Worm (Caenorhabditis elegans): ENCODE measurements around the gene F53H4.4.

DNA sequence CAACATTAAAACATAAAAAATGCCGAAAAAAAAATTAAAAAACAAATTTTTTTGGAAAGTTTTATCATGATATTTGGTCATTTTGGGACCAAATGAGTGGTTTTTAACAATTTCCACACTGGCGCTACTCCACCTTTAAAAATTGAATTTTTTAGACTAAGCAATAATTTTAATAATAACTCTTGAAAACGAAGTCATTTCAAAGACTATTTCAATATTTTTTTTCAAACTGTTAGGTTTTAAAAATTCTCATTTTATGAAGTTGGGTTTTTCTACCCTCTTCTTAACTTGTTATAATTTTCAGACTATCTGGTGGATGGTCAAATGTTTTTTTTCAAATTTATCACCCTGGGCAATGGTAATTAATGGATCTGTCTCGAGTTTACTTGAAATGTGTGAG, 44.0 kb upstream of the F53H4.4 start, which contains the start of gene Y7A5A.8:
- TF ChIP-seq cog-1 (tag; optimal IDR thresholded peaks at IDR 0.05) (no peak), med-1 (GFP tag; optimal IDR thresholded peaks at IDR 0.05; ENCODE audit: insufficient read depth) (no peak), T22C8.4 (GFP tag; IDR thresholded peaks at IDR 0.05) (no peak), flt-1 (GFP tag; IDR thresholded peaks at IDR 0.05) (no peak), ztf-29 (GFP tag; IDR thresholded peaks at IDR 0.05) (no peak), klf-2 (GFP tag; conservative IDR thresholded peaks at IDR 0.05) (no peak)
